Fruit fly (Drosophila melanogaster) whole organism, embryonic: Measurements from ENCODE around the gene AMPdeam.

Experiments
- Bdp1 ChIP-seq: fragments of 200-800 bp; sonication (Bioruptor generic); optimal IDR thresholded peaks from 3 replicates; lab custom pipeline; 2016; ENCODE audit warnings: missing biosample characterization, missing genetic modification characterization
- CG10147 ChIP-seq: fragments of 200-800 bp; sonication (Bioruptor generic); optimal IDR thresholded peaks from 2 replicates; lab custom pipeline; 2019; ENCODE audit warnings: missing biosample characterization, mild to moderate bottlenecking, missing genetic modification characterization, moderate library complexity
- CG1024 ChIP-seq: fragments of 200-800 bp; sonication (Bioruptor generic); IDR thresholded peaks from 2 replicates; pipeline ENCODE4 v1.3.6; 2022; ENCODE audit warnings: missing biosample characterization, missing genetic modification characterization
- CG11398 ChIP-seq: fragments of 200-800 bp; sonication (Bioruptor generic); optimal IDR thresholded peaks from 2 replicates; lab custom pipeline; 2016; ENCODE audit warnings: missing biosample characterization, missing genetic modification characterization
- CG12659 ChIP-seq: fragments of 200-800 bp; sonication (Bioruptor generic); optimal IDR thresholded peaks from 3 replicates; lab custom pipeline; 2017; ENCODE audit warnings: mild to moderate bottlenecking, missing biosample characterization, missing genetic modification reagents, missing genetic modification characterization
- CG1602 ChIP-seq: fragments of 200-800 bp; sonication (Bioruptor generic); optimal IDR thresholded peaks from 3 replicates; lab custom pipeline; 2016; ENCODE audit warnings: missing biosample characterization, missing genetic modification characterization
- CG1603 ChIP-seq: fragments of 200-800 bp; sonication (Bioruptor generic); optimal IDR thresholded peaks from 2 replicates; lab custom pipeline; 2019; ENCODE audit warnings: missing biosample characterization, mild to moderate bottlenecking, missing genetic modification characterization, moderate library complexity
- CG17328 ChIP-seq: fragments of 200-800 bp; sonication (Bioruptor generic); IDR thresholded peaks from 2 replicates; pipeline ENCODE4 v1.3.6; 2022; ENCODE audit warnings: missing biosample characterization, missing genetic modification characterization
- CG17568 ChIP-seq: fragments of 200-800 bp; sonication (Bioruptor generic); optimal IDR thresholded peaks from 2 replicates; lab custom pipeline; 2018; ENCODE audit warnings: missing biosample characterization, mild to moderate bottlenecking, missing genetic modification characterization, moderate library complexity
- CG18262 ChIP-seq: fragments of 200-800 bp; optimal IDR thresholded peaks from 3 replicates; lab custom pipeline; 2019; ENCODE audit warnings: missing biosample characterization, mild to moderate bottlenecking, missing genetic modification characterization, moderate library complexity
- CG18764 ChIP-seq: fragments of 200-800 bp; sonication (Bioruptor generic); optimal IDR thresholded peaks from 3 replicates; lab custom pipeline; 2016; ENCODE audit warnings: missing biosample characterization, missing genetic modification characterization
- CG2120 ChIP-seq: fragments of 200-800 bp; sonication (Bioruptor generic); optimal IDR thresholded peaks from 3 replicates; lab custom pipeline; 2016; ENCODE audit warnings: missing biosample characterization, missing genetic modification characterization
- CG2712 ChIP-seq: fragments of 200-800 bp; optimal IDR thresholded peaks from 3 replicates; lab custom pipeline; 2019; ENCODE audit warnings: missing biosample characterization, mild to moderate bottlenecking, missing genetic modification characterization, moderate library complexity
- CG32532 ChIP-seq: fragments of 200-800 bp; sonication (Bioruptor generic); IDR thresholded peaks from 2 replicates; pipeline ENCODE4 v1.3.6; 2022; ENCODE audit warnings: missing biosample characterization, missing genetic modification characterization
- CG7839 ChIP-seq: fragments of 200-800 bp; sonication (Bioruptor generic); optimal IDR thresholded peaks from 3 replicates; lab custom pipeline; 2018; ENCODE audit warnings: missing biosample characterization, mild to moderate bottlenecking, missing genetic modification characterization, moderate library complexity
- CG8290 ChIP-seq, 3 experiments: fragments of 200-800 bp; sonication (Bioruptor generic); optimal IDR thresholded peaks; 2 replicates each; lab custom pipeline; 2016 to 2019; ENCODE audit warnings: missing biosample characterization in 3 of 3, missing genetic modification characterization in 3 of 3, mild to moderate bottlenecking in 2 of 3, moderate library complexity in 1 of 3
- CG8924 ChIP-seq: fragments of 200-800 bp; optimal IDR thresholded peaks from 3 replicates; lab custom pipeline; 2019; ENCODE audit warnings: missing biosample characterization, mild to moderate bottlenecking, missing genetic modification characterization, moderate library complexity
- CrebB ChIP-seq: fragments of 200-800 bp; sonication (Bioruptor generic); optimal IDR thresholded peaks from 3 replicates; lab custom pipeline; 2018; ENCODE audit warnings: missing biosample characterization, mild to moderate bottlenecking, missing genetic modification characterization
- D19A ChIP-seq: fragments of 200-800 bp; optimal IDR thresholded peaks from 3 replicates; lab custom pipeline; 2019; ENCODE audit warnings: missing biosample characterization, mild to moderate bottlenecking, missing genetic modification characterization, moderate library complexity
- E2f1 ChIP-seq: fragments of 200-800 bp; sonication (Bioruptor generic); IDR thresholded peaks from 2 replicates; pipeline ENCODE4 v1.3.6; 2022; ENCODE audit warnings: missing biosample characterization, missing genetic modification characterization
- Ets97D ChIP-seq: fragments of 200-800 bp; sonication (Bioruptor generic); optimal IDR thresholded peaks from 3 replicates; lab custom pipeline; 2016; ENCODE audit warnings: missing biosample characterization, missing genetic modification characterization
- Hand ChIP-seq: fragments of 200-800 bp; sonication (Bioruptor generic); optimal IDR thresholded peaks from 2 replicates; lab custom pipeline; 2017; ENCODE audit warnings: mild to moderate bottlenecking, missing biosample characterization, missing genetic modification reagents, missing genetic modification characterization
- Hmr ChIP-seq: fragments of 200-800 bp; sonication (Bioruptor generic); optimal IDR thresholded peaks from 3 replicates; lab custom pipeline; 2017; ENCODE audit warnings: mild to moderate bottlenecking, missing biosample characterization, missing genetic modification reagents, missing genetic modification characterization
- Hr51 ChIP-seq, 2 experiments: fragments of 200-800 bp; sonication (Bioruptor generic); optimal IDR thresholded peaks; 2 replicates in 1 of 2; 3 replicates in 1 of 2; lab custom pipeline; 2016 to 2018; ENCODE audit warnings: missing biosample characterization in 2 of 2, missing genetic modification characterization in 2 of 2, mild to moderate bottlenecking in 1 of 2, moderate library complexity in 1 of 2
- Meics ChIP-seq: fragments of 200-800 bp; sonication (Bioruptor generic); optimal IDR thresholded peaks from 2 replicates; lab custom pipeline; 2017; ENCODE audit warnings: missing biosample characterization, mild to moderate bottlenecking, missing genetic modification characterization
- Pdp1 ChIP-seq, 2 experiments: fragments of 200-800 bp; sonication (Bioruptor generic); optimal IDR thresholded peaks; 3 replicates each; lab custom pipeline; 2016; ENCODE audit warnings: missing biosample characterization in 2 of 2, missing genetic modification characterization in 2 of 2, mild to moderate bottlenecking in 1 of 2, moderate library complexity in 1 of 2
- Ptx1 ChIP-seq: fragments of 200-800 bp; sonication (Bioruptor generic); IDR thresholded peaks from 2 replicates; pipeline ENCODE4 v1.3.6; 2022; ENCODE audit warnings: missing biosample characterization, missing genetic modification characterization
- Sox102F ChIP-seq: fragments of 200-800 bp; sonication (Bioruptor generic); optimal IDR thresholded peaks from 2 replicates; lab custom pipeline; 2018; ENCODE audit warnings: missing biosample characterization, mild to moderate bottlenecking, missing genetic modification characterization, moderate library complexity
- Usf ChIP-seq: fragments of 200-800 bp; sonication (Bioruptor generic); optimal IDR thresholded peaks from 2 replicates; lab custom pipeline; 2017; ENCODE audit warnings: missing genotype, missing biosample characterization, missing genetic modification characterization
- Xrp1 ChIP-seq: fragments of 200-800 bp; sonication (Bioruptor generic); IDR thresholded peaks from 2 replicates; pipeline ENCODE4 v1.3.6; 2022; ENCODE audit warnings: missing biosample characterization, missing genetic modification characterization
- bcd ChIP-seq: fragments of 200-800 bp; sonication (Bioruptor generic); optimal IDR thresholded peaks from 2 replicates; lab custom pipeline; 2017; ENCODE audit warnings: missing biosample characterization, mild to moderate bottlenecking, missing genetic modification characterization
- bsh ChIP-seq, 2 experiments: fragments of 200-800 bp; sonication (Bioruptor generic); optimal IDR thresholded peaks; 2 replicates each; lab custom pipeline; 2017 to 2018; ENCODE audit warnings: mild to moderate bottlenecking in 2 of 2, missing biosample characterization in 2 of 2, missing genetic modification characterization in 2 of 2, moderate library complexity in 1 of 2
- caup ChIP-seq: fragments of 200-800 bp; sonication (Bioruptor generic); optimal IDR thresholded peaks from 3 replicates; lab custom pipeline; 2017; ENCODE audit warnings: missing biosample characterization, mild to moderate bottlenecking, missing genetic modification characterization, moderate library complexity; ENCODE audit not compliant: severe bottlenecking
- cg ChIP-seq: fragments of 200-800 bp; sonication (Bioruptor generic); optimal IDR thresholded peaks from 3 replicates; lab custom pipeline; 2019; ENCODE audit warnings: missing biosample characterization, mild to moderate bottlenecking, missing genetic modification characterization, moderate library complexity
- dpn ChIP-seq, 2 experiments: fragments of 200-800 bp; sonication (Bioruptor generic); optimal IDR thresholded peaks; 3 replicates each; lab custom pipeline; 2016; ENCODE audit warnings: missing biosample characterization in 2 of 2, missing genetic modification characterization in 2 of 2
- dysf ChIP-seq: fragments of 200-800 bp; sonication (Bioruptor generic); IDR thresholded peaks from 3 replicates; pipeline ENCODE4 v1.3.6; 2022; ENCODE audit warnings: missing biosample characterization, missing genetic modification characterization
- fd96Cb ChIP-seq: fragments of 200-800 bp; sonication (Bioruptor generic); optimal IDR thresholded peaks from 2 replicates; lab custom pipeline; 2018; ENCODE audit warnings: missing biosample characterization, mild to moderate bottlenecking, missing genetic modification characterization, moderate library complexity
- fu2 ChIP-seq: fragments of 200-800 bp; sonication (Bioruptor generic); optimal IDR thresholded peaks from 2 replicates; lab custom pipeline; 2016; ENCODE audit warnings: missing biosample characterization, missing genetic modification characterization
- gem ChIP-seq: fragments of 200-800 bp; sonication (Bioruptor generic); optimal IDR thresholded peaks from 2 replicates; lab custom pipeline; 2019; ENCODE audit warnings: missing biosample characterization, mild to moderate bottlenecking, missing genetic modification characterization, moderate library complexity
- nmo ChIP-seq: fragments of 200-800 bp; sonication (Bioruptor generic); optimal IDR thresholded peaks from 2 replicates; lab custom pipeline; 2018; ENCODE audit warnings: missing biosample characterization, mild to moderate bottlenecking, missing genetic modification characterization, moderate library complexity
- otp ChIP-seq: fragments of 200-800 bp; sonication (Bioruptor generic); IDR thresholded peaks from 3 replicates; pipeline ENCODE4, ENCODE4 v1.3.6; 2022; ENCODE audit warnings: missing biosample characterization, missing genetic modification characterization
- pho ChIP-seq: fragments of 200-800 bp; sonication (Bioruptor generic); optimal IDR thresholded peaks from 2 replicates; lab custom pipeline; 2016; ENCODE audit warnings: missing biosample characterization, missing genetic modification characterization
- ranshi ChIP-seq: fragments of 200-800 bp; sonication (Bioruptor generic); IDR thresholded peaks from 2 replicates; pipeline ENCODE4 v1.3.6; 2022; ENCODE audit warnings: missing biosample characterization, missing genetic modification characterization
- rib ChIP-seq: fragments of 200-800 bp; sonication (Bioruptor generic); IDR thresholded peaks from 2 replicates; pipeline ENCODE4 v1.3.6; 2022; ENCODE audit warnings: missing biosample characterization, missing genetic modification characterization
- run ChIP-seq: fragments of 200-800 bp; sonication (Bioruptor generic); optimal IDR thresholded peaks from 3 replicates; lab custom pipeline; 2018; ENCODE audit warnings: missing biosample characterization, mild to moderate bottlenecking, missing genetic modification characterization
- slbo ChIP-seq: fragments of 200-800 bp; sonication (Bioruptor generic); IDR thresholded peaks from 2 replicates; pipeline ENCODE4 v1.3.6; 2022; ENCODE audit warnings: missing biosample characterization, missing genetic modification characterization
- twi ChIP-seq: fragments of 200-800 bp; optimal IDR thresholded peaks from 2 replicates; lab custom pipeline; 2019; ENCODE audit warnings: missing biosample characterization, mild to moderate bottlenecking, missing genetic modification characterization, moderate library complexity

Gene AMPdeam

DNA sequence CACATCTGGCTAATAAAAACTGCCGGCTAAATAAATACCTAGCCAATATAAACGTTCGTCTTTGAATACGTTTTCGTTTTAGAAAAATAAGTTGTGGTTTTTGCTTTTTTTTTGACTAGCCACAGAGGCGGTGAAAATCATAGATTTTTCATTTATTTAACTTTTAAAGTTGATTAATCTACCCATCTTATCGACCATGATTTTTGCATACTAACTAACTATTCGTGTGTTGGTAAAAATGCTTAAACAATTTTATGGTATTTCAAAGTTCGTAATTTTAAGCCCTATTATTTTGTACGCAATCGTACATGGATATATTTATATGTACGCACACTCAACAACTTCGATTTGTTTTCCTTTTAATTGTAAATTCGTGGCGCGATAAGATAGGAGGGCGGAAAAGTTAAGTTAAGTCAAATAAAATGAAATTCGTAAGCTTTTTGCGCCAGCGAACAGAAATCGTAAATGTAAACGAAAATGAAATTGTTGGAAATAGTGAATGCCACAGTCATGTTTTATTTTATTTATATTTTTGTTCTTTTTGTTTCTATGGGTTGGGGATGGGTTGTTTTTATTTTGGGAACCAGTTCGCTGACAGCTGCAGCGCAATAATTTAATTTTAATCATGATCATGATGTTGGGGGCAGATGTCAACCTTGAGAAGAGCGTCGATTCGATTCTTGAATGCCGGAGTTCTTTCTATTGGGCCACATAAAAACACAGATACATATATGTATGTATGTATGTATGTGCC is 28.1 kb downstream of the AMPdeam start (continued):
- TF ChIP-seq caup (GFP tag; lab: Kevin White, UChicago) (no peak), CG12659 (peak; percentile 21), CG7839 (tag; lab: Kevin White, UChicago) (peak; percentile 57), fu2 (peak; percentile 31), twi (no peak), gem (tag; lab: Kevin White, UChicago) (peak; percentile 73), Ptx1 (GFP tag; lab: Robert Waterston, UW) (0 out of 2 replicates have a peak, but pooled peaks have one; percentile 20), otp (0 out of 3 replicates have a peak, but pooled peaks have one; percentile 10), bcd (GFP tag; lab: Kevin White, UChicago) (peak; percentile 42), CG2712 (tag; lab: Kevin White, UChicago) (peak; percentile 24), CG2120 (GFP tag; lab: Kevin White, UChicago) (peak; percentile 67), run (tag; lab: Kevin White, UChicago) (peak; percentile 14), CG8290 (GFP tag; optimal IDR thresholded peaks at IDR 0.05; lab: Kevin White, UChicago) (no peak), CG8290 (tag; optimal IDR thresholded peaks at IDR 0.05; lab: Kevin White, UChicago) (peak in 1 of 2 experiments; percentile 27), Hmr (GFP tag; lab: Kevin White, UChicago) (peak; percentile 34), fd96Cb (tag; lab: Kevin White, UChicago) (peak; percentile 37), Usf (GFP tag; lab: Kevin White, UChicago) (no peak), dpn (GFP tag; optimal IDR thresholded peaks at IDR 0.05; lab: Kevin White, UChicago) (peak in 1 of 2 experiments; percentile 31), Xrp1 (GFP tag; lab: Robert Waterston, UW) (peak; percentile 60), Hr51 (GFP tag; optimal IDR thresholded peaks at IDR 0.05; lab: Kevin White, UChicago) (peak in 1 of 2 experiments; percentile 69), E2f1 (GFP tag; lab: Robert Waterston, UW) (0 out of 2 replicates have a peak, but pooled peaks have one; percentile 12), CG18262 (tag; lab: Kevin White, UChicago) (peak; percentile 36), CG17328 (peak; percentile 23; the same call in 1 of the 2 replicates), dysf (GFP tag; lab: Robert Waterston, UW) (peak; percentile 52; the same call in 1 of the 3 replicates), rib (peak; percentile 43; the same call in 1 of the 2 replicates), Hand (GFP tag; lab: Kevin White, UChicago) (no peak), CG1024 (0 out of 2 replicates have a peak, but pooled peaks have one; percentile 17), CG8924 (tag; lab: Kevin White, UChicago) (peak; percentile 29), cg (GFP tag; lab: Kevin White, UChicago) (peak; percentile 13), Pdp1 (GFP tag; optimal IDR thresholded peaks at IDR 0.05; lab: Kevin White, UChicago) (peak in 1 of 2 experiments; percentile 4), CrebB (tag; lab: Kevin White, UChicago) (peak; percentile 19), ranshi (GFP tag; lab: Robert Waterston, UW) (peak; percentile 36; the same call in 1 of the 2 replicates), pho (GFP tag; lab: Kevin White, UChicago) (peak; percentile 16), CG32532 (GFP tag; lab: Robert Waterston, UW) (peak; percentile 63; the same call in 1 of the 2 replicates), D19A (peak; percentile 26), CG1602 (peak; percentile 26), CG11398 (GFP tag; lab: Kevin White, UChicago) (no peak), Bdp1 (GFP tag; lab: Kevin White, UChicago) (no peak), bsh (GFP tag; optimal IDR thresholded peaks at IDR 0.05; lab: Kevin White, UChicago) (peak in 1 of 2 experiments; percentile 51), Sox102F (GFP tag; lab: Kevin White, UChicago) (peak; percentile 65), CG18764 (GFP tag; lab: Kevin White, UChicago) (no peak), CG1603 (tag; lab: Kevin White, UChicago) (peak; percentile 5), CG10147 (GFP tag; lab: Kevin White, UChicago) (peak; percentile 4), CG17568 (GFP tag; lab: Kevin White, UChicago) (peak; percentile 9), Ets97D (GFP tag; lab: Kevin White, UChicago) (no peak), nmo (GFP tag; lab: Kevin White, UChicago) (peak; percentile 10), Meics (peak; percentile 64), slbo (GFP tag; lab: Robert Waterston, UW) (peak; percentile 46)
